Worm (Caenorhabditis elegans) whole organism, early embryonic: ENCODE measurements around the gene crn-5.

ENCODE experiments used
- B0310.2 ChIP-seq: sonication (generic microtip); optimal IDR thresholded peaks from 2 replicates; lab custom pipeline; 2016; ENCODE audit warnings: mild to moderate bottlenecking, missing genetic modification characterization, missing compliant biosample characterization
- flt-1 ChIP-seq: fragments of 200-800 bp; sonication (Bioruptor generic); IDR thresholded peaks from 2 replicates; pipeline ENCODE4 v1.3.6; 2022; ENCODE audit warnings: missing genetic modification characterization, missing compliant biosample characterization
- hnd-1 ChIP-seq: sonication (generic microtip); optimal IDR thresholded peaks from 2 replicates; lab custom pipeline; 2016; ENCODE audit warnings: missing genetic modification characterization, missing compliant biosample characterization
- pes-1 ChIP-seq: fragments of 200-800 bp; sonication (Bioruptor generic); IDR thresholded peaks from 2 replicates; pipeline ENCODE4 v1.3.6; 2022; ENCODE audit warnings: missing genetic modification reagents, missing genetic modification characterization, missing compliant biosample characterization
- sea-1 ChIP-seq: fragments of 200-800 bp; sonication (Bioruptor generic); conservative IDR thresholded peaks from 2 replicates; pipeline ENCODE4 v1.3.6; 2022; ENCODE audit warnings: missing genetic modification characterization, missing compliant biosample characterization

ce11 chrII:10630944-10631343 is 38.4 kb downstream of the crn-5 start:
- TF ChIP-seq hnd-1 (tag; lab: Kevin White, UChicago), result no peak
- TF ChIP-seq B0310.2 (tag; lab: Kevin White, UChicago), result no peak
- no peak for TF ChIP-seq flt-1 (GFP tag; lab: Robert Waterston, UW)
- no peak for TF ChIP-seq pes-1 (GFP tag; lab: Robert Waterston, UW)
- TF ChIP-seq sea-1 (GFP tag; lab: Robert Waterston, UW), result no peak
